Worm (Caenorhabditis elegans): ENCODE data around the gene Y38C1AA.7.

- TF ChIP-seq ZK546.5 (tag; optimal IDR thresholded peaks at IDR 0.05) (no peak), nhr-12 (tag; optimal IDR thresholded peaks at IDR 0.05) (no peak), ceh-82 (tag; optimal IDR thresholded peaks at IDR 0.05) (no peak), skn-1 (tag; optimal IDR thresholded peaks at IDR 0.05) (no peak), nhr-25 (tag; optimal IDR thresholded peaks at IDR 0.05) (no peak), snpc-4 (tag; optimal IDR thresholded peaks at IDR 0.05) (no peak), mdl-1 (tag; optimal IDR thresholded peaks at IDR 0.05) (no peak), lin-39 (tag; optimal IDR thresholded peaks at IDR 0.05) (no peak), R02D3.7 (tag; optimal IDR thresholded peaks at IDR 0.05) (no peak), F13H6.1 (tag; optimal IDR thresholded peaks at IDR 0.05) (no peak)
Measured at ce11 chrIV:204998-205397, 46.2 kb downstream of the Y38C1AA.7 start, which contains the start of gene coa-1.

Measured in whole organism, L2 larva.